Worm (Caenorhabditis elegans) whole organism, early embryonic: ENCODE measurements around the gene K03B4.1.

Experiments used
- ama-1 ChIP-seq: fragments of 150-350 bp; optimal IDR thresholded peaks from 2 replicates; lab custom pipeline; 2014
- ceh-13 ChIP-seq: fragments of 200-800 bp; sonication (Bioruptor generic); optimal IDR thresholded peaks from 2 replicates; lab custom pipeline; 2018; ENCODE audit warnings: mild to moderate bottlenecking, missing genetic modification characterization, missing compliant biosample characterization
- hnd-1 ChIP-seq: sonication (generic microtip); optimal IDR thresholded peaks from 2 replicates; lab custom pipeline; 2016; ENCODE audit warnings: missing genetic modification characterization, missing compliant biosample characterization

DNA sequence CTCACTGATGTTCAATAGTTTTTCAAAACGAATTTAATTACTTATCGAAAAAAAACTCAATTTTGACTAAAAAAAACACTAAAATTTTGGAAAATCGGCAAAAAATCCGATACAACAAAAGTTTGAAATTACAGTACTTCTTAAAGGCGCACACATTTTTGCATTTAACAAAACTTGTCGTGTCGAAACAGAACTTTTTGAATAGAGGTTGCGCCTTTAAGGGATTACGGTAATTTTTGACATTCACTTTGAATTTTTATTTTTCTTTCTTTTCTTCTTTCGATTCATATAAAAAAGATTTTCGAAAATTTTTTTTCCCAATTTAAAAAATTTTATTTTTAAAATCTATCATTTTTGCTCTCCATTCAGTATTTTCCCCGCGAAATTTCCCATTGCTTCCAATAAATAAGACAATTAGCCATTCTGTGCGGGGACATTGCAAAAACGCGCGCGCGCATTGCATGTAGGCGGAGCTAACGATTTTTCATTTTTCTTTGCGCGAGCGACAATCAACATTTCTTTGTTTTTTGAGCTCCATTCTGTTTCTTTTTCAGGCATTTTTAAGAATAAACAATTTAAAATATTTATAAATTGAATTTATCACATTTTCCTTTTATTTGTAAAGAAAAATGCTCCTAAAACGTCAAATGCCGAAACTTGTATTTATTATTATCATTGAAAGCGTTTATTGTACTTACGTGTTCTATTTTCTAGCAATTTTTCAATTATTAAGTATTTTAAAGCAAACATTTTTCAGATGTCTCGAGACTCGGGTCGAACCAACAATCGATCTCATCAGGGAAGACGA lies 42.2 kb downstream of the K03B4.1 start, which contains the start of gene F39G3.3:
- TF ChIP-seq hnd-1 (tag; lab: Kevin White, UChicago) = peak; percentile 75
- TF ChIP-seq ama-1 (lab: Kevin White, UChicago) = no peak
- TF ChIP-seq ceh-13 (GFP tag; lab: Kevin White, UChicago) = peak; percentile 83
